Worm (Caenorhabditis elegans) whole organism, mixed stage, embryonic: ENCODE data around the gene msp-50.
A peak's percentile ranks its signal among the peaks of the same experiment; 100 is the strongest.

ENCODE experiments used
- M03D4.4 ChIP-seq: sonication (generic microtip); optimal IDR thresholded peaks from 2 replicates; lab custom pipeline; 2017; ENCODE audit warnings: mild to moderate bottlenecking, missing genetic modification characterization, missing compliant biosample characterization
- bed-3 ChIP-seq: fragments of 200-800 bp; sonication (Bioruptor generic); optimal IDR thresholded peaks from 3 replicates; lab custom pipeline; 2018; ENCODE audit warnings: mild to moderate bottlenecking, missing genetic modification characterization, moderate library complexity, missing compliant biosample characterization
- blmp-1 ChIP-seq: fragments of 150-350 bp; optimal IDR thresholded peaks from 2 replicates; lab custom pipeline; 2014; ENCODE audit warnings: missing biosample characterization, missing genetic modification characterization
- ceh-39 ChIP-seq: fragments of 150-350 bp; optimal IDR thresholded peaks from 2 replicates; lab custom pipeline; 2014; ENCODE audit warnings: missing biosample characterization, missing genetic modification characterization
- ceh-43 ChIP-seq: fragments of 200-800 bp; sonication (Bioruptor generic); optimal IDR thresholded peaks from 2 replicates; lab custom pipeline; 2018; ENCODE audit warnings: mild to moderate bottlenecking, missing genetic modification characterization, moderate library complexity, missing compliant biosample characterization
- ceh-83 ChIP-seq: fragments of 200-800 bp; sonication (Bioruptor generic); optimal IDR thresholded peaks from 2 replicates; lab custom pipeline; 2018; ENCODE audit warnings: mild to moderate bottlenecking, missing genetic modification characterization, missing compliant biosample characterization
- ces-1 ChIP-seq: fragments of 150-350 bp; optimal IDR thresholded peaks from 2 replicates; lab custom pipeline; 2014; ENCODE audit warnings: missing biosample characterization, missing genetic modification reagents, missing genetic modification characterization
- cnd-1 ChIP-seq: fragments of 200-800 bp; sonication (Bioruptor generic); optimal IDR thresholded peaks from 2 replicates; lab custom pipeline; 2018; ENCODE audit warnings: mild to moderate bottlenecking, missing genetic modification characterization, missing compliant biosample characterization
- drap-1 ChIP-seq: fragments of 200-800 bp; sonication (Bioruptor generic); optimal IDR thresholded peaks from 3 replicates; lab custom pipeline; 2018; ENCODE audit warnings: mild to moderate bottlenecking, missing genetic modification characterization, missing compliant biosample characterization
- elt-1 ChIP-seq: sonication (generic microtip); optimal IDR thresholded peaks from 2 replicates; lab custom pipeline; 2017; ENCODE audit warnings: missing genetic modification characterization, mild to moderate bottlenecking, missing compliant biosample characterization, antibody characterized with exemption, moderate library complexity, borderline replicate concordance; ENCODE audit not compliant: insufficient read depth
- elt-3 ChIP-seq: fragments of 150-350 bp; optimal IDR thresholded peaks from 2 replicates; lab custom pipeline; 2014; ENCODE audit warnings: missing biosample characterization, missing genetic modification characterization
- flh-1 ChIP-seq: fragments of 200-800 bp; sonication (Bioruptor generic); optimal IDR thresholded peaks from 2 replicates; lab custom pipeline; 2018; ENCODE audit warnings: mild to moderate bottlenecking, missing genetic modification characterization, moderate library complexity, missing compliant biosample characterization
- ham-2 ChIP-seq: fragments of 200-800 bp; sonication (Bioruptor generic); optimal IDR thresholded peaks from 2 replicates; lab custom pipeline; 2018; ENCODE audit warnings: mild to moderate bottlenecking, missing genetic modification characterization, missing compliant biosample characterization
- hlh-1 ChIP-seq: fragments of 150-350 bp; optimal IDR thresholded peaks from 2 replicates; lab custom pipeline; 2014; ENCODE audit warnings: missing biosample characterization, missing genetic modification reagents, missing genetic modification characterization
- lin-13 ChIP-seq: fragments of 150-350 bp; optimal IDR thresholded peaks from 2 replicates; lab custom pipeline; 2014; ENCODE audit warnings: missing biosample characterization, missing genetic modification characterization
- lin-32 ChIP-seq: fragments of 200-800 bp; sonication (Bioruptor generic); optimal IDR thresholded peaks from 2 replicates; lab custom pipeline; 2018; ENCODE audit warnings: mild to moderate bottlenecking, missing genetic modification characterization, missing compliant biosample characterization
- lsy-2 ChIP-seq: fragments of 150-350 bp; optimal IDR thresholded peaks from 2 replicates; lab custom pipeline; 2014; ENCODE audit warnings: missing biosample characterization, missing genetic modification characterization
- mab-5 ChIP-seq: fragments of 150-350 bp; optimal IDR thresholded peaks from 2 replicates; lab custom pipeline; 2014; ENCODE audit warnings: missing biosample characterization, missing genetic modification characterization
- mep-1 ChIP-seq: fragments of 150-350 bp; optimal IDR thresholded peaks from 2 replicates; lab custom pipeline; 2017; ENCODE audit warnings: missing biosample characterization, missing genetic modification reagents, missing genetic modification characterization, inconsistent platforms
- mls-2 ChIP-seq: sonication (generic microtip); optimal IDR thresholded peaks from 2 replicates; lab custom pipeline; 2016; ENCODE audit warnings: mild to moderate bottlenecking, missing genetic modification characterization, moderate library complexity, missing compliant biosample characterization
- nhr-12 ChIP-seq: fragments of 150-350 bp; optimal IDR thresholded peaks from 2 replicates; lab custom pipeline; 2014; ENCODE audit warnings: missing biosample characterization, missing genetic modification characterization
- nhr-2 ChIP-seq: fragments of 150-350 bp; optimal IDR thresholded peaks from 2 replicates; lab custom pipeline; 2014; ENCODE audit warnings: missing biosample characterization, missing genetic modification characterization
- nhr-237 ChIP-seq: fragments of 150-350 bp; optimal IDR thresholded peaks from 2 replicates; lab custom pipeline; 2014; ENCODE audit warnings: missing biosample characterization, missing genetic modification characterization
- nhr-28 ChIP-seq: fragments of 150-350 bp; optimal IDR thresholded peaks from 2 replicates; lab custom pipeline; 2014; ENCODE audit warnings: missing biosample characterization, missing genetic modification characterization
- nhr-76 ChIP-seq: sonication (generic microtip); optimal IDR thresholded peaks from 2 replicates; lab custom pipeline; 2017; ENCODE audit warnings: missing biosample characterization, missing genetic modification characterization
- pha-4 ChIP-seq: fragments of 150-350 bp; optimal IDR thresholded peaks from 2 replicates; lab custom pipeline; 2018; ENCODE audit warnings: missing biosample characterization, missing genetic modification reagents, missing genetic modification characterization
- sem-2 ChIP-seq: fragments of 200-800 bp; sonication (Bioruptor generic); optimal IDR thresholded peaks from 2 replicates; lab custom pipeline; 2018; ENCODE audit warnings: mild to moderate bottlenecking, missing genetic modification characterization, missing compliant biosample characterization
- snpc-4 ChIP-seq: fragments of 150-350 bp; optimal IDR thresholded peaks from 2 replicates; lab custom pipeline; 2014; ENCODE audit warnings: missing biosample characterization, missing genetic modification characterization
- sptf-1 ChIP-seq: sonication (generic microtip); optimal IDR thresholded peaks from 2 replicates; lab custom pipeline; 2017; ENCODE audit warnings: mild to moderate bottlenecking, missing genetic modification characterization, moderate library complexity, missing compliant biosample characterization
- tbx-8 ChIP-seq: fragments of 200-800 bp; sonication (Bioruptor generic); optimal IDR thresholded peaks from 2 replicates; lab custom pipeline; 2018; ENCODE audit warnings: mild to moderate bottlenecking, missing genetic modification characterization, moderate library complexity, missing compliant biosample characterization
- unc-120 ChIP-seq: sonication (generic microtip); optimal IDR thresholded peaks from 2 replicates; lab custom pipeline; 2017; ENCODE audit warnings: missing genetic modification characterization, missing compliant biosample characterization; ENCODE audit not compliant: poor library complexity, severe bottlenecking
- unc-39 ChIP-seq: fragments of 150-350 bp; optimal IDR thresholded peaks from 2 replicates; lab custom pipeline; 2014; ENCODE audit warnings: missing biosample characterization, missing genetic modification characterization
- unc-62 ChIP-seq: fragments of 150-350 bp; optimal IDR thresholded peaks from 2 replicates; lab custom pipeline; 2014; ENCODE audit warnings: missing biosample characterization, missing genetic modification reagents, missing genetic modification characterization
- zip-8 ChIP-seq: fragments of 150-350 bp; optimal IDR thresholded peaks from 2 replicates; lab custom pipeline; 2014; ENCODE audit warnings: missing biosample characterization, missing genetic modification characterization
- ztf-11 ChIP-seq: fragments of 150-350 bp; optimal IDR thresholded peaks from 2 replicates; lab custom pipeline; 2014; ENCODE audit warnings: missing biosample characterization, missing genetic modification characterization

msp-50 gene

DNA sequence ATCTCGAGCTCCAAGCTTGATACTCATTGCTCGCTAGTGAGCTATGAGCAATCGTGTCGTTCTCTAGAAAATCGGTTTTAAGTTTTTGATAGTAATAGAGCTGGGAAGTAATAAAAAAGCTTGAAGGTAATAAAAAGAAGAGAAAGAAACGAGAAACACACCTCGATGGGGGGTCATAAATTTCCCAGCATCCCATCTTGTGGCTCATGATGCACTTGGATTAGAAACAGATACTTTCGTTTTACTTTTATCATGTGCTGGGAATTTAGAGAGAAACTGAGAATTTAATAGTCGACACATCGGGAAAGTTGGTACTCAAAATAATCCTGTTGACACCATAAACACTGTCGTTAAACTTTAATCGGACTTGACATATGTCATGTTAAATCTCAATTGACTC, 21.1 kb downstream of the msp-50 start:
- no peak for TF ChIP-seq flh-1 (GFP tag; lab: Kevin White, UChicago)
- TF ChIP-seq mab-5 (tag; lab: Kevin White, UChicago) = no peak
- no peak for TF ChIP-seq blmp-1 (tag; lab: Kevin White, UChicago)
- no peak for TF ChIP-seq mep-1 (tag; lab: Kevin White, UChicago)
- TF ChIP-seq ceh-83 (GFP tag; lab: Kevin White, UChicago) = no peak
- TF ChIP-seq tbx-8 = no peak
- TF ChIP-seq ceh-39 (tag; lab: Kevin White, UChicago) = no peak
- no peak for TF ChIP-seq unc-62 (GFP tag; lab: Kevin White, UChicago)
- no peak for TF ChIP-seq unc-120 (tag; lab: Kevin White, UChicago)
- no peak for TF ChIP-seq ztf-11 (tag; lab: Kevin White, UChicago)
- no peak for TF ChIP-seq hlh-1 (tag; lab: Kevin White, UChicago)
- TF ChIP-seq sem-2 (GFP tag; lab: Kevin White, UChicago) = no peak
- no peak for TF ChIP-seq nhr-12 (tag; lab: Kevin White, UChicago)
- no peak for TF ChIP-seq pha-4 (tag; lab: Kevin White, UChicago)
- no peak for TF ChIP-seq zip-8 (tag; lab: Kevin White, UChicago)
- TF ChIP-seq nhr-237 (tag; lab: Kevin White, UChicago) = no peak
- TF ChIP-seq, all 35 proteins: peak for 0

DNA sequence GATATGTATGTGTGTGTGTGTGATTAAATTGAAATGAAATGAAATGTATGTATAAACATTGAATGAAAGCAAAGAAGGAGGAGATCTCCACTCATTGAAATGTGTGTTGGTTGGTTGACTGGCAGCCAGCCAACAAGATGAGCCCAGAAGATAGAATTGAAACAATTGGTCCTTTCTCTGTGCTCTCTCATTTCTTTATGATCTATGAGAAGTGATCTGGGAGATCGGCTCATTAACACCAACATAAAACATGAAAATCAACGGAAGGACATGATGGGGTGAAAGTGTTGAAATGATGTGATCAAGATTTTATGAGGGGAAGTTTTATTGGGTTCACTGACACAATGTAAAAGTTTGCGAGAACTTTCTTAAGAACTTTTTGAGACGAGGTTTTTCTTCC, 23.2 kb downstream of the msp-50 start:
- TF ChIP-seq unc-120 (tag; lab: Kevin White, UChicago) (peak; percentile 42), hlh-1 (tag; lab: Kevin White, UChicago) (peak; percentile 86), mab-5 (tag; lab: Kevin White, UChicago) (peak; percentile 37), unc-62 (GFP tag; lab: Kevin White, UChicago) (peak; percentile 71), ham-2 (GFP tag; lab: Kevin White, UChicago) (no peak)
- TF ChIP-seq, all 35 proteins: peak for 4

ce11 chrII:5225284-5225683, 25.7 kb downstream of the msp-50 start, which contains the start of gene dsh-1:
dsh-1 (minus strand) TSS chrII:5225384.
- TF ChIP-seq unc-120 (tag; lab: Kevin White, UChicago) = no peak
- TF ChIP-seq unc-39 = no peak
- TF ChIP-seq hlh-1 (tag; lab: Kevin White, UChicago) = no peak
- TF ChIP-seq mab-5 (tag; lab: Kevin White, UChicago) = no peak
- no peak for TF ChIP-seq drap-1 (GFP tag; lab: Kevin White, UChicago)
- no peak for TF ChIP-seq nhr-12 (tag; lab: Kevin White, UChicago)
- no peak for TF ChIP-seq nhr-237 (tag; lab: Kevin White, UChicago)

DNA sequence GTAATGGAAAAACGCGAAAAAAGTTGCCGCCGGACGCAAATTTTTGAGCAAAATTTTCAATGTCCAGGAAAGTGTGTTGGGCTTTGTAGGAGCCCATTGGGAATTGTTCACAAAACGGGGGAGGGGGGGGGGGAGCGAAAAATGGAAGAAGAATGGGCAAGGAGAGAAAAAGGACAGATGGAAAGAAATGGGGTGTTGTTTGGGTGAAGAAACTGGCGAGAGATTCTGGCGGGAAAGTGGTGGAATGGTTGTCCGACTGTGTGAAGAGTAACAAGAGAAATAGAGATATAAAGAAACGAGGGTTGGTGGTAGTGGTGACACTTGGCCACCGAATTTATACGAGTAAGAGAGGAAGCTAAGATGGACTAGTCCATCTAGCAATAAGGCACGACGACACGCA, 26.7 kb downstream of the msp-50 start:
- TF ChIP-seq hlh-1 (tag; lab: Kevin White, UChicago) (peak; percentile 59), sptf-1 (tag; lab: Kevin White, UChicago) (peak; percentile 47), mep-1 (tag; lab: Kevin White, UChicago) (peak; percentile 31), M03D4.4 (tag; lab: Kevin White, UChicago) (peak; percentile 23), ces-1 (GFP tag; lab: Kevin White, UChicago) (peak; percentile 34), lin-32 (GFP tag; lab: Kevin White, UChicago) (peak; percentile 11), unc-62 (GFP tag; lab: Kevin White, UChicago) (peak; percentile 35), cnd-1 (tag; lab: Kevin White, UChicago) (peak; percentile 75), flh-1 (GFP tag; lab: Kevin White, UChicago) (no peak), mls-2 (tag; lab: Kevin White, UChicago) (peak; percentile 43), ham-2 (GFP tag; lab: Kevin White, UChicago) (peak; percentile 25), nhr-12 (tag; lab: Kevin White, UChicago) (no peak), nhr-28 (tag; lab: Kevin White, UChicago) (no peak)

ce11 chrII:5227768-5228167, 28.2 kb downstream of the msp-50 start:
- TF ChIP-seq mab-5 (tag; lab: Kevin White, UChicago) (no peak), drap-1 (GFP tag; lab: Kevin White, UChicago) (no peak), unc-39 (no peak), nhr-76 (no peak), ceh-39 (tag; lab: Kevin White, UChicago) (peak; percentile 54), ceh-83 (GFP tag; lab: Kevin White, UChicago) (no peak), mls-2 (tag; lab: Kevin White, UChicago) (peak; percentile 37), unc-120 (tag; lab: Kevin White, UChicago) (peak; percentile 33), lin-32 (GFP tag; lab: Kevin White, UChicago) (no peak), sptf-1 (tag; lab: Kevin White, UChicago) (peak; percentile 47), unc-62 (GFP tag; lab: Kevin White, UChicago) (peak; percentile 37), sem-2 (GFP tag; lab: Kevin White, UChicago) (no peak), ceh-43 (GFP tag; lab: Kevin White, UChicago) (no peak), M03D4.4 (tag; lab: Kevin White, UChicago) (no peak), nhr-28 (tag; lab: Kevin White, UChicago) (no peak), lsy-2 (tag; lab: Kevin White, UChicago) (no peak), elt-1 (no peak), elt-3 (tag; lab: Kevin White, UChicago) (no peak), blmp-1 (tag; lab: Kevin White, UChicago) (no peak), ham-2 (GFP tag; lab: Kevin White, UChicago) (no peak), nhr-2 (no peak), nhr-12 (tag; lab: Kevin White, UChicago) (no peak), ztf-11 (tag; lab: Kevin White, UChicago) (no peak), flh-1 (GFP tag; lab: Kevin White, UChicago) (no peak), snpc-4 (tag; lab: Kevin White, UChicago) (no peak), lin-13 (tag; lab: Kevin White, UChicago) (no peak), nhr-237 (tag; lab: Kevin White, UChicago) (no peak), ces-1 (GFP tag; lab: Kevin White, UChicago) (peak; percentile 89), bed-3 (no peak), pha-4 (tag; lab: Kevin White, UChicago) (peak; percentile 52), zip-8 (tag; lab: Kevin White, UChicago) (no peak), mep-1 (tag; lab: Kevin White, UChicago) (no peak), hlh-1 (tag; lab: Kevin White, UChicago) (peak; percentile 26)
